Fruit fly (Drosophila melanogaster) whole organism, embryonic: ENCODE measurements around the gene Setx.

Experiments used
- ATbp ChIP-seq: fragments of 200-800 bp; sonication (Bioruptor generic); optimal IDR thresholded peaks from 2 replicates; lab custom pipeline; 2017; ENCODE audit warnings: missing biosample characterization, mild to moderate bottlenecking, missing genetic modification characterization, missing genetic modification reagents
- Adf1 ChIP-seq: fragments of 200-800 bp; sonication (Bioruptor generic); IDR thresholded peaks from 2 replicates; pipeline ENCODE4 v1.3.6; 2022; ENCODE audit warnings: missing biosample characterization, missing genetic modification characterization
- Antp ChIP-seq: fragments of 200-800 bp; sonication (Bioruptor generic); optimal IDR thresholded peaks from 3 replicates; lab custom pipeline; 2016; ENCODE audit warnings: missing biosample characterization, missing genetic modification characterization
- Asciz ChIP-seq: fragments of 200-800 bp; sonication (Bioruptor generic); optimal IDR thresholded peaks from 2 replicates; lab custom pipeline; 2017; ENCODE audit warnings: missing biosample characterization, mild to moderate bottlenecking, missing genetic modification characterization, missing genetic modification reagents
- Atf3 ChIP-seq: fragments of 200-800 bp; sonication (Bioruptor generic); optimal IDR thresholded peaks from 3 replicates; lab custom pipeline; 2016; ENCODE audit warnings: missing biosample characterization, missing genetic modification characterization
- CG10267 ChIP-seq: fragments of 200-800 bp; sonication (Bioruptor generic); optimal IDR thresholded peaks from 2 replicates; lab custom pipeline; 2018; ENCODE audit warnings: missing biosample characterization, mild to moderate bottlenecking, missing genetic modification characterization, moderate library complexity
- CG11085 ChIP-seq: fragments of 200-800 bp; sonication (Bioruptor generic); IDR thresholded peaks from 2 replicates; pipeline ENCODE4 v1.3.6; 2022; ENCODE audit warnings: missing biosample characterization, missing genetic modification characterization
- CG14014 ChIP-seq: fragments of 200-800 bp; sonication (Bioruptor generic); IDR thresholded peaks from 2 replicates; pipeline ENCODE4 v1.3.6; 2022; ENCODE audit warnings: missing biosample characterization, missing genetic modification characterization
- CG14860 ChIP-seq: fragments of 200-800 bp; sonication (Bioruptor generic); IDR thresholded peaks from 3 replicates; pipeline ENCODE4 v1.3.6; 2022; ENCODE audit warnings: missing biosample characterization, missing genetic modification characterization; ENCODE audit not compliant: partially characterized antibody
- CG1602 ChIP-seq: fragments of 200-800 bp; sonication (Bioruptor generic); optimal IDR thresholded peaks from 3 replicates; lab custom pipeline; 2016; ENCODE audit warnings: missing biosample characterization, missing genetic modification characterization
- CG1603 ChIP-seq: fragments of 200-800 bp; sonication (Bioruptor generic); optimal IDR thresholded peaks from 2 replicates; lab custom pipeline; 2019; ENCODE audit warnings: missing biosample characterization, mild to moderate bottlenecking, missing genetic modification characterization, moderate library complexity
- CG17361 ChIP-seq: fragments of 200-800 bp; sonication (Bioruptor generic); IDR thresholded peaks from 3 replicates; pipeline ENCODE4 v1.3.6; 2022; ENCODE audit warnings: missing biosample characterization, missing genetic modification characterization
- CG1792 ChIP-seq: fragments of 200-800 bp; sonication (Bioruptor generic); optimal IDR thresholded peaks from 2 replicates; lab custom pipeline; 2016; ENCODE audit warnings: missing biosample characterization, missing genetic modification characterization
- CG2712 ChIP-seq: fragments of 200-800 bp; optimal IDR thresholded peaks from 3 replicates; lab custom pipeline; 2019; ENCODE audit warnings: missing biosample characterization, mild to moderate bottlenecking, missing genetic modification characterization, moderate library complexity
- CG30431 ChIP-seq: fragments of 200-800 bp; sonication (Bioruptor generic); optimal IDR thresholded peaks from 2 replicates; lab custom pipeline; 2017; ENCODE audit warnings: missing biosample characterization, missing genetic modification characterization
- CG3065 ChIP-seq: fragments of 200-800 bp; sonication (Bioruptor generic); optimal IDR thresholded peaks from 2 replicates; lab custom pipeline; 2016; ENCODE audit warnings: missing biosample characterization, missing genetic modification characterization
- CG42726 ChIP-seq: fragments of 200-800 bp; sonication (Bioruptor generic); IDR thresholded peaks from 2 replicates; pipeline ENCODE4 v1.3.6; 2022; ENCODE audit warnings: missing biosample characterization, missing genetic modification characterization; ENCODE audit not compliant: partially characterized antibody
- CG4360 ChIP-seq: fragments of 200-800 bp; sonication (Bioruptor generic); IDR thresholded peaks from 2 replicates; pipeline ENCODE4 v1.3.6; 2022; ENCODE audit warnings: missing biosample characterization, missing genetic modification characterization
- CG6654 ChIP-seq: fragments of 200-800 bp; sonication (Bioruptor generic); optimal IDR thresholded peaks from 2 replicates; lab custom pipeline; 2017; ENCODE audit warnings: missing biosample characterization, mild to moderate bottlenecking, missing genetic modification characterization
- CG7745 ChIP-seq: fragments of 200-800 bp; sonication (Bioruptor generic); optimal IDR thresholded peaks from 2 replicates; lab custom pipeline; 2018; ENCODE audit warnings: missing biosample characterization, mild to moderate bottlenecking, missing genetic modification characterization, moderate library complexity
- CG7839 ChIP-seq: fragments of 200-800 bp; sonication (Bioruptor generic); optimal IDR thresholded peaks from 3 replicates; lab custom pipeline; 2018; ENCODE audit warnings: missing biosample characterization, mild to moderate bottlenecking, missing genetic modification characterization, moderate library complexity
- Chrac-16 ChIP-seq: fragments of 200-800 bp; sonication (Bioruptor generic); optimal IDR thresholded peaks from 3 replicates; lab custom pipeline; 2016; ENCODE audit warnings: missing biosample characterization, missing genetic modification characterization
- CoRest ChIP-seq: fragments of 200-800 bp; sonication (Bioruptor generic); optimal IDR thresholded peaks from 3 replicates; lab custom pipeline; 2018; ENCODE audit warnings: missing biosample characterization, mild to moderate bottlenecking, missing genetic modification characterization, moderate library complexity
- Eip74EF ChIP-seq, 2 experiments: fragments of 200-800 bp in 1 of 2; fragments of >200 bp in 1 of 2; sonication (Bioruptor generic) in 1 of 2; optimal IDR thresholded peaks; 2 replicates each; lab custom pipeline; 2017 to 2019; ENCODE audit warnings: missing biosample characterization in 2 of 2, missing genetic modification characterization in 2 of 2, mild to moderate bottlenecking in 1 of 2, moderate library complexity in 1 of 2
- Gug ChIP-seq: fragments of 200-800 bp; sonication (Bioruptor generic); IDR thresholded peaks from 4 replicates; pipeline ENCODE4 v1.3.6; 2022; ENCODE audit warnings: missing biosample characterization, missing genetic modification characterization
- HLH54F ChIP-seq: fragments of 200-800 bp; sonication (Bioruptor generic); optimal IDR thresholded peaks from 3 replicates; lab custom pipeline; 2016; ENCODE audit warnings: missing biosample characterization, missing genetic modification characterization
- Lhr ChIP-seq: fragments of 200-800 bp; sonication (Bioruptor generic); optimal IDR thresholded peaks from 3 replicates; lab custom pipeline; 2017; ENCODE audit warnings: mild to moderate bottlenecking, missing biosample characterization, missing genetic modification reagents, missing genetic modification characterization
- Mes4 ChIP-seq: fragments of 200-800 bp; sonication (Bioruptor generic); optimal IDR thresholded peaks from 2 replicates; lab custom pipeline; 2016; ENCODE audit warnings: missing biosample characterization, missing genetic modification characterization
- Myb ChIP-seq: fragments of 200-800 bp; sonication (Bioruptor generic); optimal IDR thresholded peaks from 2 replicates; lab custom pipeline; 2016; ENCODE audit warnings: missing biosample characterization, missing genetic modification characterization
- Neu2 ChIP-seq: fragments of 200-800 bp; sonication (Bioruptor generic); optimal IDR thresholded peaks from 3 replicates; lab custom pipeline; 2016; ENCODE audit warnings: missing biosample characterization, missing genetic modification characterization, borderline replicate concordance
- Ptx1 ChIP-seq: fragments of 200-800 bp; sonication (Bioruptor generic); IDR thresholded peaks from 2 replicates; pipeline ENCODE4 v1.3.6; 2022; ENCODE audit warnings: missing biosample characterization, missing genetic modification characterization
- Sin3A ChIP-seq: fragments of >200 bp; optimal IDR thresholded peaks from 2 replicates; lab custom pipeline; 2018
- YL-1 ChIP-seq: fragments of 200-800 bp; sonication (Bioruptor generic); optimal IDR thresholded peaks from 3 replicates; lab custom pipeline; 2017; ENCODE audit warnings: missing biosample characterization, mild to moderate bottlenecking, missing genetic modification characterization
- ab ChIP-seq: fragments of 200-800 bp; sonication (Bioruptor generic); optimal IDR thresholded peaks from 2 replicates; lab custom pipeline; 2016; ENCODE audit warnings: missing biosample characterization, missing genetic modification characterization
- ase ChIP-seq: fragments of 200-800 bp; sonication (Bioruptor generic); IDR thresholded peaks from 3 replicates; pipeline ENCODE4 v1.3.6; 2022; ENCODE audit warnings: missing biosample characterization, missing genetic modification characterization
- da ChIP-seq: fragments of 200-800 bp; sonication (Bioruptor generic); optimal IDR thresholded peaks from 2 replicates; lab custom pipeline; 2016; ENCODE audit warnings: missing biosample characterization, missing genetic modification characterization
- dmrt11E ChIP-seq: fragments of 200-800 bp; sonication (Bioruptor generic); optimal IDR thresholded peaks from 3 replicates; lab custom pipeline; 2018; ENCODE audit warnings: missing biosample characterization, mild to moderate bottlenecking, missing genetic modification characterization, moderate library complexity
- fd96Cb ChIP-seq: fragments of 200-800 bp; sonication (Bioruptor generic); optimal IDR thresholded peaks from 2 replicates; lab custom pipeline; 2018; ENCODE audit warnings: missing biosample characterization, mild to moderate bottlenecking, missing genetic modification characterization, moderate library complexity
- gem ChIP-seq: fragments of 200-800 bp; sonication (Bioruptor generic); optimal IDR thresholded peaks from 2 replicates; lab custom pipeline; 2019; ENCODE audit warnings: missing biosample characterization, mild to moderate bottlenecking, missing genetic modification characterization, moderate library complexity
- grn ChIP-seq: fragments of 200-800 bp; sonication (Bioruptor generic); optimal IDR thresholded peaks from 3 replicates; lab custom pipeline; 2017; ENCODE audit warnings: missing biosample characterization, missing genetic modification characterization
- kay ChIP-seq: fragments of 200-800 bp; sonication (Bioruptor generic); optimal IDR thresholded peaks from 2 replicates; lab custom pipeline; 2016; ENCODE audit warnings: missing biosample characterization, missing genetic modification characterization
- p53 ChIP-seq: fragments of 200-800 bp; sonication (Bioruptor generic); optimal IDR thresholded peaks from 2 replicates; lab custom pipeline; 2016; ENCODE audit warnings: missing biosample characterization, missing genetic modification characterization
- pum ChIP-seq: fragments of 200-800 bp; sonication (Bioruptor generic); optimal IDR thresholded peaks from 2 replicates; lab custom pipeline; 2016; ENCODE audit warnings: missing biosample characterization, missing genetic modification characterization
- repo ChIP-seq: fragments of 200-800 bp; sonication (Bioruptor generic); optimal IDR thresholded peaks from 2 replicates; lab custom pipeline; 2016; ENCODE audit warnings: missing biosample characterization, missing genetic modification characterization
- scrt ChIP-seq: fragments of 200-800 bp; sonication (Bioruptor generic); optimal IDR thresholded peaks from 2 replicates; lab custom pipeline; 2018; ENCODE audit warnings: missing biosample characterization, mild to moderate bottlenecking, missing genetic modification characterization, moderate library complexity
- sd ChIP-seq: fragments of 200-800 bp; sonication (Bioruptor generic); optimal IDR thresholded peaks from 3 replicates; lab custom pipeline; 2018; ENCODE audit warnings: missing biosample characterization, mild to moderate bottlenecking, missing genetic modification characterization, moderate library complexity
- sens ChIP-seq: fragments of 200-800 bp; sonication (Bioruptor generic); peaks from one replicate; lab custom pipeline; 2016; ENCODE audit warnings: missing biosample characterization, missing genetic modification characterization
- trem ChIP-seq: fragments of 200-800 bp; optimal IDR thresholded peaks from 3 replicates; lab custom pipeline; 2019; ENCODE audit warnings: missing biosample characterization, mild to moderate bottlenecking, missing genetic modification characterization, moderate library complexity
- zfh1 ChIP-seq: fragments of 200-800 bp; sonication (Bioruptor generic); IDR thresholded peaks from 3 replicates; pipeline ENCODE4 v1.3.6; 2022; ENCODE audit warnings: missing biosample characterization, missing genetic modification characterization

Gene Setx

dm6 chr3L:8137448-8137906 lies at the start of gene Setx, which contains the start of gene mus301 (continued):
- TF ChIP-seq CG11085 (peak; percentile 83), CG4360 (GFP tag; lab: Robert Waterston, UW) (no peak), ATbp (GFP tag; lab: Kevin White, UChicago) (peak; percentile 30), Neu2 (GFP tag; lab: Kevin White, UChicago) (peak; percentile 59), CoRest (tag; lab: Kevin White, UChicago) (peak; percentile 89), Sin3A (peak; percentile 94), CG1792 (GFP tag; lab: Kevin White, UChicago) (peak; percentile 66), kay (GFP tag; lab: Kevin White, UChicago) (peak; percentile 65), ase (peak; percentile 46; the same call in 2 of the 3 replicates), dmrt11E (peak; percentile 63), grn (GFP tag; lab: Kevin White, UChicago) (no peak), repo (GFP tag; lab: Kevin White, UChicago) (peak; percentile 58), sens (GFP tag; lab: Kevin White, UChicago) (peak; percentile 96), sd (tag; lab: Kevin White, UChicago) (no peak), CG17361 (no peak; the same call in 2 of the 3 replicates), CG3065 (GFP tag; lab: Kevin White, UChicago) (peak; percentile 39), pum (GFP tag; lab: Kevin White, UChicago) (peak; percentile 81), trem (tag; lab: Kevin White, UChicago) (peak; percentile 86), scrt (GFP tag; lab: Kevin White, UChicago) (no peak), gem (tag; lab: Kevin White, UChicago) (peak; percentile 83), Adf1 (GFP tag; lab: Robert Waterston, UW) (peak; percentile 41), CG14860 (GFP tag; lab: Robert Waterston, UW) (no peak), Gug (GFP tag; lab: Robert Waterston, UW) (peak; percentile 67; the same call in 2 of the 4 replicates), da (GFP tag; lab: Kevin White, UChicago) (peak; percentile 72), ab (GFP tag; lab: Kevin White, UChicago) (peak; percentile 65), zfh1 (GFP tag; lab: Robert Waterston, UW) (peak; percentile 73), CG14014 (GFP tag; lab: Robert Waterston, UW) (peak; percentile 72), Eip74EF (GFP tag; optimal IDR thresholded peaks at IDR 0.05; lab: Kevin White, UChicago) (no peak), Ptx1 (peak; percentile 79), p53 (GFP tag; lab: Kevin White, UChicago) (peak; percentile 70)

dm6 chr3L:8186627-8187396 lies 49.5 kb upstream of the Setx start, which contains the start of the genes ERR and Atg18a:
Gene ERR, minus strand, starts transcription at chr3L:8186671.
Gene Atg18a, plus strand, starts transcription at chr3L:8186857.
- TF ChIP-seq HLH54F (GFP tag; lab: Kevin White, UChicago) (peak; percentile 88), CG2712 (tag; lab: Kevin White, UChicago) (peak; percentile 89), CG42726 (GFP tag; lab: Robert Waterston, UW) (peak; percentile 14; the same call in 1 of the 2 replicates), Chrac-16 (GFP tag; lab: Kevin White, UChicago) (peak; percentile 82), CG30431 (GFP tag; lab: Kevin White, UChicago) (peak; percentile 74), Antp (GFP tag; lab: Kevin White, UChicago) (peak; percentile 85), YL-1 (peak; percentile 74), Myb (GFP tag; lab: Kevin White, UChicago) (peak; percentile 51), fd96Cb (tag; lab: Kevin White, UChicago) (peak; percentile 77), CG7839 (tag; lab: Kevin White, UChicago) (peak; percentile 86), CG1603 (tag; lab: Kevin White, UChicago) (peak; percentile 72), Atf3 (GFP tag; lab: Kevin White, UChicago) (peak; percentile 62), Sin3A (peak; percentile 98), Asciz (GFP tag; lab: Kevin White, UChicago) (no peak), CG10267 (tag; lab: Kevin White, UChicago) (peak; percentile 98), Mes4 (no peak), Lhr (GFP tag; lab: Kevin White, UChicago) (peak; percentile 82), CG6654 (GFP tag; lab: Kevin White, UChicago) (peak; percentile 32), CG1602 (GFP tag; lab: Kevin White, UChicago) (peak; percentile 89), CG7745 (no peak)
